Fruit fly (Drosophila melanogaster) whole organism, prepupa: Measurements from ENCODE around the gene CG13917.

ENCODE experiments used
- Blimp-1 ChIP-seq: fragments of 200-800 bp; sonication (Bioruptor generic); optimal IDR thresholded peaks from 3 replicates; lab custom pipeline; 2017; ENCODE audit warnings: missing biosample characterization, missing genetic modification characterization, mild to moderate bottlenecking, moderate library complexity, missing genetic modification reagents
- CG10631 ChIP-seq: fragments of 200-800 bp; sonication (Bioruptor generic); optimal IDR thresholded peaks from 2 replicates; lab custom pipeline; 2016; ENCODE audit warnings: missing biosample characterization, missing genetic modification characterization
- CG10669 ChIP-seq: fragments of 200-800 bp; sonication (Bioruptor generic); optimal IDR thresholded peaks from 3 replicates; lab custom pipeline; 2018; ENCODE audit warnings: missing biosample characterization, mild to moderate bottlenecking, missing genetic modification characterization, moderate library complexity
- CG11294 ChIP-seq: fragments of 200-800 bp; sonication (Bioruptor generic); IDR thresholded peaks from 2 replicates; pipeline ENCODE4 v1.3.6; 2022; ENCODE audit warnings: missing biosample characterization, missing genetic modification characterization
- CG11902 ChIP-seq: fragments of 200-800 bp; sonication (Bioruptor generic); optimal IDR thresholded peaks from 3 replicates; lab custom pipeline; 2016; ENCODE audit warnings: missing biosample characterization, missing genetic modification characterization
- CG15336 ChIP-seq: fragments of 200-800 bp; sonication (Bioruptor generic); IDR thresholded peaks from 2 replicates; pipeline ENCODE4 v1.3.6; 2022; ENCODE audit warnings: missing biosample characterization, missing genetic modification characterization
- CG16779 ChIP-seq: fragments of 200-800 bp; sonication (Bioruptor generic); optimal IDR thresholded peaks from 3 replicates; lab custom pipeline; 2017; ENCODE audit warnings: missing biosample characterization, mild to moderate bottlenecking, missing genetic modification characterization
- CG3032 ChIP-seq: fragments of 200-800 bp; optimal IDR thresholded peaks from 2 replicates; lab custom pipeline; 2019; ENCODE audit warnings: missing biosample characterization, mild to moderate bottlenecking, missing genetic modification characterization, moderate library complexity
- CG32006 ChIP-seq: fragments of 200-800 bp; sonication (Bioruptor generic); optimal IDR thresholded peaks from 3 replicates; lab custom pipeline; 2017; ENCODE audit warnings: missing biosample characterization, mild to moderate bottlenecking, missing genetic modification characterization
- CG34406 ChIP-seq: fragments of 200-800 bp; sonication (Bioruptor generic); optimal IDR thresholded peaks from 3 replicates; lab custom pipeline; 2016; ENCODE audit warnings: missing biosample characterization, missing genetic modification characterization
- CG6163 ChIP-seq: fragments of 200-800 bp; sonication (Bioruptor generic); IDR thresholded peaks from 3 replicates; pipeline ENCODE4 v1.3.6; 2022; ENCODE audit warnings: missing biosample characterization, missing genetic modification characterization
- CG6792 ChIP-seq: fragments of 200-800 bp; sonication (Bioruptor generic); optimal IDR thresholded peaks from 3 replicates; lab custom pipeline; 2016; ENCODE audit warnings: missing biosample characterization, missing genetic modification characterization
- CG6808 ChIP-seq: fragments of 200-800 bp; sonication (Bioruptor generic); optimal IDR thresholded peaks from 3 replicates; lab custom pipeline; 2017; ENCODE audit warnings: missing biosample characterization, missing genetic modification characterization, mild to moderate bottlenecking, moderate library complexity, missing genetic modification reagents
- CG6854 ChIP-seq: fragments of 200-800 bp; sonication (Bioruptor generic); optimal IDR thresholded peaks from 2 replicates; lab custom pipeline; 2017; ENCODE audit warnings: missing biosample characterization, mild to moderate bottlenecking, missing genetic modification characterization
- CG8119 ChIP-seq: fragments of 200-800 bp; sonication (Bioruptor generic); IDR thresholded peaks from 3 replicates; pipeline ENCODE4 v1.3.6; 2022; ENCODE audit warnings: missing biosample characterization, missing genetic modification characterization
- CG8632 ChIP-seq: fragments of 200-800 bp; sonication (Bioruptor generic); optimal IDR thresholded peaks from 3 replicates; lab custom pipeline; 2016; ENCODE audit warnings: missing biosample characterization, missing genetic modification characterization
- Eip78C ChIP-seq: fragments of 200-800 bp; sonication (Bioruptor generic); peaks from one replicate; lab custom pipeline; 2016; ENCODE audit warnings: missing biosample characterization, missing genetic modification characterization
- Eip93F ChIP-seq: fragments of 200-800 bp; sonication (Bioruptor generic); optimal IDR thresholded peaks from 2 replicates; lab custom pipeline; 2016; ENCODE audit warnings: missing biosample characterization, mild to moderate bottlenecking, missing genetic modification characterization
- Ets21C ChIP-seq: fragments of 200-800 bp; sonication (Bioruptor generic); optimal IDR thresholded peaks from 3 replicates; lab custom pipeline; 2016; ENCODE audit warnings: missing biosample characterization, missing genetic modification characterization
- Gug ChIP-seq: fragments of 200-800 bp; sonication (Bioruptor generic); IDR thresholded peaks from 2 replicates; pipeline ENCODE4 v1.3.6; 2022; ENCODE audit warnings: missing biosample characterization, missing genetic modification characterization
- Hr4 ChIP-seq: fragments of 200-800 bp; sonication (Bioruptor generic); optimal IDR thresholded peaks from 3 replicates; lab custom pipeline; 2016; ENCODE audit warnings: missing biosample characterization, missing genetic modification characterization
- Lpt ChIP-seq: fragments of 200-800 bp; sonication (Bioruptor generic); optimal IDR thresholded peaks from 3 replicates; lab custom pipeline; 2016; ENCODE audit warnings: missing biosample characterization, missing genetic modification characterization
- Met ChIP-seq: fragments of 200-800 bp; sonication (Bioruptor generic); optimal IDR thresholded peaks from 3 replicates; lab custom pipeline; 2016; ENCODE audit warnings: missing biosample characterization, missing genetic modification characterization
- OdsH ChIP-seq: fragments of 200-800 bp; sonication (Bioruptor generic); optimal IDR thresholded peaks from 3 replicates; lab custom pipeline; 2016; ENCODE audit warnings: missing biosample characterization, missing genetic modification characterization
- Sox102F ChIP-seq: fragments of 200-800 bp; sonication (Bioruptor generic); optimal IDR thresholded peaks from 2 replicates; lab custom pipeline; 2016; ENCODE audit warnings: missing biosample characterization, mild to moderate bottlenecking, missing genetic modification characterization
- Sox14 ChIP-seq: fragments of 200-800 bp; sonication (Bioruptor generic); optimal IDR thresholded peaks from 3 replicates; lab custom pipeline; 2016; ENCODE audit warnings: missing biosample characterization, missing genetic modification characterization
- Sox15 ChIP-seq: fragments of 200-800 bp; sonication (Bioruptor generic); optimal IDR thresholded peaks from 3 replicates; lab custom pipeline; 2016; ENCODE audit warnings: missing biosample characterization, missing genetic modification characterization
- achi ChIP-seq: fragments of 200-800 bp; sonication (Bioruptor generic); optimal IDR thresholded peaks from 3 replicates; lab custom pipeline; 2016; ENCODE audit warnings: missing biosample characterization, missing genetic modification characterization
- dsx ChIP-seq: fragments of 200-800 bp; optimal IDR thresholded peaks from 3 replicates; lab custom pipeline; 2019; ENCODE audit warnings: missing biosample characterization, mild to moderate bottlenecking, missing genetic modification characterization, moderate library complexity; ENCODE audit not compliant: poor library complexity, severe bottlenecking
- eg ChIP-seq: fragments of 200-800 bp; sonication (Bioruptor generic); IDR thresholded peaks from 3 replicates; pipeline ENCODE4 v1.3.6; 2022; ENCODE audit warnings: missing biosample characterization, missing genetic modification characterization
- esn ChIP-seq: fragments of 200-800 bp; sonication (Bioruptor generic); optimal IDR thresholded peaks from 2 replicates; lab custom pipeline; 2016; ENCODE audit warnings: missing biosample characterization, mild to moderate bottlenecking, missing genetic modification characterization, moderate library complexity
- fd59A ChIP-seq: fragments of 200-800 bp; sonication (Bioruptor generic); optimal IDR thresholded peaks from 2 replicates; lab custom pipeline; 2017; ENCODE audit warnings: missing biosample characterization, mild to moderate bottlenecking, missing genetic modification characterization, missing genetic modification reagents
- fd85E ChIP-seq: fragments of 200-800 bp; sonication (Bioruptor generic); optimal IDR thresholded peaks from 3 replicates; lab custom pipeline; 2016; ENCODE audit warnings: missing biosample characterization, missing genetic modification characterization
- lz ChIP-seq: fragments of 200-800 bp; sonication (Bioruptor generic); optimal IDR thresholded peaks from 3 replicates; lab custom pipeline; 2016; ENCODE audit warnings: missing biosample characterization, missing genetic modification characterization
- net ChIP-seq: fragments of 200-800 bp; sonication (Bioruptor generic); optimal IDR thresholded peaks from 3 replicates; lab custom pipeline; 2016; ENCODE audit warnings: missing biosample characterization, missing genetic modification characterization
- spab ChIP-seq: fragments of 200-800 bp; sonication (Bioruptor generic); optimal IDR thresholded peaks from 2 replicates; lab custom pipeline; 2017; ENCODE audit warnings: missing biosample characterization, mild to moderate bottlenecking, missing genetic modification characterization, missing genetic modification reagents
- ss ChIP-seq, 2 experiments: fragments of 200-800 bp; sonication (Bioruptor generic); optimal IDR thresholded peaks; 2 replicates in 1 of 2; 3 replicates in 1 of 2; lab custom pipeline; 2017 to 2018; ENCODE audit warnings: mild to moderate bottlenecking in 2 of 2, missing biosample characterization in 2 of 2, missing genetic modification characterization in 2 of 2, moderate library complexity in 1 of 2
- svp ChIP-seq: fragments of 200-800 bp; sonication (Bioruptor generic); peaks from one replicate; lab custom pipeline; 2016; ENCODE audit warnings: missing biosample characterization, missing genetic modification characterization

CG13917 gene

dm6 chr3L:1569162-1569965, 7.1 kb upstream of the CG13917 start, which contains the start of gene Tmep (continued):
- TF ChIP-seq esn (GFP tag; lab: Kevin White, UChicago) (no peak), Hr4 (GFP tag; lab: Kevin White, UChicago) (no peak), Ets21C (GFP tag; lab: Kevin White, UChicago) (no peak), CG32006 (GFP tag; lab: Kevin White, UChicago) (no peak), CG6854 (GFP tag; lab: Kevin White, UChicago) (no peak), Lpt (no peak), Sox14 (GFP tag; lab: Kevin White, UChicago) (no peak), Met (GFP tag; lab: Kevin White, UChicago) (no peak), eg (peak; percentile 2; the same call in 1 of the 3 replicates), CG10669 (GFP tag; lab: Kevin White, UChicago) (no peak), Blimp-1 (GFP tag; lab: Kevin White, UChicago) (no peak), CG11902 (GFP tag; lab: Kevin White, UChicago) (no peak), CG10631 (no peak), Sox15 (GFP tag; lab: Kevin White, UChicago) (no peak), dsx (no peak), CG6792 (GFP tag; lab: Kevin White, UChicago) (no peak), Eip93F (GFP tag; lab: Kevin White, UChicago) (peak; percentile 10), CG3032 (tag; lab: Kevin White, UChicago) (no peak), CG6163 (no peak), spab (GFP tag; lab: Kevin White, UChicago) (no peak), fd59A (GFP tag; lab: Kevin White, UChicago) (no peak), CG11294 (GFP tag; lab: Robert Waterston, UW) (no peak), Sox102F (GFP tag; lab: Kevin White, UChicago) (peak; percentile 28), ss (GFP tag; optimal IDR thresholded peaks at IDR 0.05; lab: Kevin White, UChicago) (peak in 1 of 2 experiments; percentile 22), CG6808 (GFP tag; lab: Kevin White, UChicago) (peak; percentile 9), Gug (GFP tag; lab: Robert Waterston, UW) (no peak), achi (GFP tag; lab: Kevin White, UChicago) (no peak), fd85E (no peak), svp (peak; percentile 98), net (GFP tag; lab: Kevin White, UChicago) (no peak), OdsH (GFP tag; lab: Kevin White, UChicago) (no peak), CG8119 (GFP tag; lab: Robert Waterston, UW) (no peak), Eip78C (GFP tag; lab: Kevin White, UChicago) (peak; percentile 57), CG34406 (GFP tag; lab: Kevin White, UChicago) (no peak), lz (GFP tag; lab: Kevin White, UChicago) (no peak)
- TF ChIP-seq, all 60 proteins: peak for 11

- TF ChIP-seq CG6808 (GFP tag; lab: Kevin White, UChicago) (no peak), svp (peak; percentile 74), CG16779 (tag; lab: Kevin White, UChicago) (no peak), CG15336 (GFP tag; lab: Robert Waterston, UW) (no peak; the same call in 1 of the 2 replicates), Sox14 (GFP tag; lab: Kevin White, UChicago) (peak; percentile 39), CG6854 (GFP tag; lab: Kevin White, UChicago) (peak; percentile 57), CG8632 (GFP tag; lab: Kevin White, UChicago) (no peak), ss (GFP tag; optimal IDR thresholded peaks at IDR 0.05; lab: Kevin White, UChicago) (peak in 1 of 2 experiments; percentile 30)
Observed at dm6 chr3L:1569966-1570276, 6.6 kb upstream of the CG13917 start.
